Fruit fly (Drosophila melanogaster): ENCODE measurements around the gene Or85f.

The Or85f gene

DNA sequence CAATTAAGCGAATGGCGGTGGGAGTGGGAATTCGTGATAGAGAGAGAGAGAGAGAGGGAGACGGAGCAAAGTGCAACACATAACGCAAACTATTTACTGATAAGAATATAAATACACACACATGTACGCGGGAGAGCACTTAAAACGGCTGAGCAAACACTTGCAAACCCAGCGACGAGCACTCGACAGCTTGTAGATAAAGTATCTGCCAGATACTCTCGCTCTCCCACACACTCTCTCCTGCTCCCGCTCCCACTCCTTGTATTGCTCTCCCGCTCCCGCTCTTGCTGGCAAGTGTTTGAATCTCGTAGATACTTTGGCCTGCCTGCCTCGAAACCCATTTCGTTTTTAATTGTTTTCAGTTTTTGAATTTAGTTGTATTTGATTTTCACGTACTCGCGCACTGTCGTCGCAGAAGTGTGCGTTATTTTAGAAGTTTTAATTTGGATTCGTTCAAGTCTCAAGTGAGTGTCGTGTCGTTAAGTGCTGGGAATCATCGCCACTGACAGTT, 30.3 kb downstream of the Or85f start (continued):
- TF ChIP-seq zen2 (GFP tag; IDR thresholded peaks at IDR 0.05; ENCODE audit: partially characterized antibody) (peak; percentile 47), BEAF-32 (GFP tag; optimal IDR thresholded peaks at IDR 0.05) (no peak), CG12219 (GFP tag; optimal IDR thresholded peaks at IDR 0.05) (peak; percentile 27), Nf-YB (GFP tag; optimal IDR thresholded peaks at IDR 0.05) (peak; percentile 22), salm (tag; optimal IDR thresholded peaks at IDR 0.05) (peak; percentile 62), pb (GFP tag; optimal IDR thresholded peaks at IDR 0.05) (peak; percentile 8), Asciz (GFP tag; optimal IDR thresholded peaks at IDR 0.05) (peak; percentile 64), vvl (GFP tag; IDR thresholded peaks at IDR 0.05) (peak; percentile 43; the same call in 1 of the 2 replicates), Hsf (GFP tag; optimal IDR thresholded peaks at IDR 0.05) (no peak), Mrtf (GFP tag; IDR thresholded peaks at IDR 0.05) (no peak), D19A (tag; optimal IDR thresholded peaks at IDR 0.05) (no peak), CHES-1-like (GFP tag; optimal IDR thresholded peaks at IDR 0.05) (peak; percentile 12), trem (tag; optimal IDR thresholded peaks at IDR 0.05) (no peak), vnd (GFP tag; IDR thresholded peaks at IDR 0.05; ENCODE audit: partially characterized antibody) (0 out of 3 replicates have a peak, but pooled peaks have one; percentile 33), Deaf1 (tag; optimal IDR thresholded peaks at IDR 0.05) (peak; percentile 64), pita (GFP tag; optimal IDR thresholded peaks at IDR 0.05) (no peak), sob (GFP tag; IDR thresholded peaks at IDR 0.05) (peak; percentile 42; the same call in 1 of the 2 replicates), Nf-YC (tag; optimal IDR thresholded peaks at IDR 0.05) (peak; percentile 24), CG3163 (GFP tag; optimal IDR thresholded peaks at IDR 0.05) (peak; percentile 21), CG7372 (GFP tag; IDR thresholded peaks at IDR 0.05) (no peak), h (optimal IDR thresholded peaks at IDR 0.05) (no peak), E2f2 (GFP tag; IDR thresholded peaks at IDR 0.05) (peak; percentile 37; the same call in 1 of the 2 replicates), dmrt99B (tag; optimal IDR thresholded peaks at IDR 0.05) (peak; percentile 29), CG4328 (GFP tag; optimal IDR thresholded peaks at IDR 0.05) (peak; percentile 72), CG6791 (GFP tag; IDR thresholded peaks at IDR 0.05; ENCODE audit: partially characterized antibody) (no peak), CG14667 (GFP tag; IDR thresholded peaks at IDR 0.05) (no peak), zf30C (GFP tag; optimal IDR thresholded peaks at IDR 0.05) (peak; percentile 2), ATbp (GFP tag; optimal IDR thresholded peaks at IDR 0.05) (peak; percentile 71), TFAM (GFP tag; optimal IDR thresholded peaks at IDR 0.05) (no peak), HHEX (GFP tag; optimal IDR thresholded peaks at IDR 0.05) (peak; percentile 62), sc (optimal IDR thresholded peaks at IDR 0.05) (no peak), sc (GFP tag; optimal IDR thresholded peaks at IDR 0.05) (no peak), pan (optimal IDR thresholded peaks at IDR 0.05) (no peak), pan (GFP tag; optimal IDR thresholded peaks at IDR 0.05 in 1 of 2, IDR thresholded peaks at IDR 0.05 in 1 of 2) (no peak), grau (tag; optimal IDR thresholded peaks at IDR 0.05) (no peak), dimm (GFP tag; IDR thresholded peaks at IDR 0.05) (no peak), Side (GFP tag; optimal IDR thresholded peaks at IDR 0.05) (peak; percentile 41), CG13894 (tag; optimal IDR thresholded peaks at IDR 0.05) (peak; percentile 2), CG32767 (GFP tag; IDR thresholded peaks at IDR 0.05) (peak; percentile 62; the same call in 1 of the 2 replicates), lmd (GFP tag; IDR thresholded peaks at IDR 0.05) (no peak), CG6254 (GFP tag; optimal IDR thresholded peaks at IDR 0.05) (peak; percentile 59), Dll (GFP tag; IDR thresholded peaks at IDR 0.05; ENCODE audit: partially characterized antibody) (peak; percentile 51; the same call in 3 of the 4 replicates), her (GFP tag; optimal IDR thresholded peaks at IDR 0.05) (peak; percentile 34), br (optimal IDR thresholded peaks at IDR 0.05) (no peak), YL-1 (GFP tag; optimal IDR thresholded peaks at IDR 0.05) (peak; percentile 57), hbn (GFP tag; IDR thresholded peaks at IDR 0.05; ENCODE audit: partially characterized antibody) (peak; percentile 58; the same call in 1 of the 2 replicates), CG10321 (GFP tag; IDR thresholded peaks at IDR 0.05) (0 out of 2 replicates have a peak, but pooled peaks have one; percentile 15), CG6854 (GFP tag; optimal IDR thresholded peaks at IDR 0.05) (no peak), Nf-YA (GFP tag; IDR thresholded peaks at IDR 0.05) (no peak), ssp (GFP tag; IDR thresholded peaks at IDR 0.05) (no peak), Pdp1 (GFP tag; optimal IDR thresholded peaks at IDR 0.05) (peak in 1 of 2 experiments; percentile 68)
